Worm (Caenorhabditis elegans): ENCODE measurements around the gene nhr-255.

ce11 chrX:15730342-15730741 lies 12.1 kb upstream of the nhr-255 start:
- TF ChIP-seq elt-2 (tag; optimal IDR thresholded peaks at IDR 0.05) (no peak), pha-4 (tag; optimal IDR thresholded peaks at IDR 0.05) (no peak), tbx-2 (tag; optimal IDR thresholded peaks at IDR 0.05) (no peak), ceh-6 (GFP tag; optimal IDR thresholded peaks at IDR 0.05) (no peak)
